Worm (Caenorhabditis elegans): ENCODE data around the gene srbc-20.

The srbc-20 gene

DNA sequence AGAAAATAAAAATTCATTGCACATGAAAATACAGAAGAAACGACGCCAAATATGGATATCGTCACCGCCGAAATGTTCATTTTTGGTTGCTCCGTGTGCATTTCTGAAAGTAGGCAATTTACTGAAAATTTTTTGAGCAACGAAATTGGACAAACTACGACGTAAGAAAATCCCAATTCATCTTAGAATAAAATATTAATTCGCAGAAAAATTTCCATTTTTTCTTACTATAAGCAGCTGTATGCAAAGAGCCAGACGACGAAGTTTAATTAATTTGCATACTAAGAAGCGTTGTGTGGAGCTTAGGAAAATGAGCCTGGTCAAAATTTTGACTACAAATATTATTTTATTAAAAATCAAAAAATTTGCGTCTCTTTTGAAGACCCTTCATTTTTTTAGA, 19.8 kb downstream of the srbc-20 start, which contains the start of gene srbc-19:
TSS of gene srbc-19 (minus strand) at position 101 of the 400 bp plus-strand sequence.
- no peak for TF ChIP-seq sea-2 (GFP tag; optimal IDR thresholded peaks at IDR 0.05)
- TF ChIP-seq ztf-4 (tag; optimal IDR thresholded peaks at IDR 0.05) = no peak
- TF ChIP-seq ceh-82 (tag; optimal IDR thresholded peaks at IDR 0.05) = no peak
- TF ChIP-seq nhr-67 (tag; optimal IDR thresholded peaks at IDR 0.05) = no peak
- no peak for TF ChIP-seq ceh-9 (tag; optimal IDR thresholded peaks at IDR 0.05)
- no peak for TF ChIP-seq nhr-76 (tag; optimal IDR thresholded peaks at IDR 0.05)
- TF ChIP-seq nhr-11 (tag; optimal IDR thresholded peaks at IDR 0.05) = no peak
- no peak for TF ChIP-seq jun-1 (tag; optimal IDR thresholded peaks at IDR 0.05)
- TF ChIP-seq zag-1 (tag; optimal IDR thresholded peaks at IDR 0.05) = no peak

DNA sequence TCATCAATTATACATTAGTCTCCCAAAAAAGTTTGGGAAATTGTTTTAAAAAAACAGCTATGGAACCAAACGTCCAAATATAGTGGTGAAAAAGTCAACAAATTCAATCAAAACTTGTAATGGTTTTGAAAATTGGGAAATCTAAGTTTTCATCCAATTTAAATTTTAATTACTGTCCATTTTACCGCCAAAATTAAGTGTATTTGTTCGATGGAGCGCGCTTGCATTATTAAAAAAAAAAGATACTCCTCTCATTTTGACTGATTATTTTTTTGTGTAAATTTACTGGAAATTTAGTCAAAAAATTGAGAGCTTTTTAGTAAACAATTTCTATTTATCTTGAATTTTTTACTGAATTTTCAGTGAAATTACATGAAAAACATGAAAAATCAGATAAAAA, 27.6 kb downstream of the srbc-20 start:
- TF ChIP-seq ama-1 (optimal IDR thresholded peaks at IDR 0.05) = no peak
- no peak for TF ChIP-seq lin-15B (tag; optimal IDR thresholded peaks at IDR 0.05)
- no peak for TF ChIP-seq nhr-23 (tag; optimal IDR thresholded peaks at IDR 0.05)
- TF ChIP-seq pha-4 (tag; optimal IDR thresholded peaks at IDR 0.05) = no peak
- no peak for TF ChIP-seq elt-2 (tag; optimal IDR thresholded peaks at IDR 0.05)
- TF ChIP-seq nhr-237 (tag; optimal IDR thresholded peaks at IDR 0.05) = no peak
- no peak for TF ChIP-seq ceh-82 (tag; optimal IDR thresholded peaks at IDR 0.05)
- no peak for TF ChIP-seq nhr-77 (tag; optimal IDR thresholded peaks at IDR 0.05)
- TF ChIP-seq ztf-11 (tag; optimal IDR thresholded peaks at IDR 0.05) = no peak
- TF ChIP-seq jun-1 (tag; optimal IDR thresholded peaks at IDR 0.05) = no peak
- TF ChIP-seq fos-1 (tag; optimal IDR thresholded peaks at IDR 0.05) = no peak

DNA sequence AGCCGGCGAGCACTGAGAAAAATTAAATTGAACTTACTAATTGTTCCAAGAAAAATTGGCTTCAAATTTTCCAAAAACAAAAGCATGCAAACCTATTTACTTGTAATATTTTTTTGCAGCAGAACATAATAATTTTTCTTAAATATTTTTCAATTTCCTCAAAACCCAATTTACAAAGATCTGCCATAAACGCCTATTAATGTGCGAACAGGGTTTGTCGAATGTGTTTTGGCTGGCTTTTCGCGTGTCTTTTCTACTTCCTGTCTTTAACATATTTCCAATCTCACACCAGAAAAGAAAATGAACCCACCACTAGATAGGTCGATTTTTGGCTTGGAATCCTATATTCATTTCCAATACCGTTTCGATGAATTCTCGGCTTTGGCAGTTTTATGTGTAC, 28.3 kb downstream of the srbc-20 start, which contains the start of gene C45H4.18:
TSS of gene C45H4.18 (plus strand) at position 301 of the 400 bp plus-strand sequence.
- TF ChIP-seq fkh-10 (GFP tag; optimal IDR thresholded peaks at IDR 0.05) = no peak
- TF ChIP-seq sea-2 (GFP tag; optimal IDR thresholded peaks at IDR 0.05) = no peak
- no peak for TF ChIP-seq unc-62 (GFP tag; optimal IDR thresholded peaks at IDR 0.05)
- no peak for TF ChIP-seq nhr-67 (tag; optimal IDR thresholded peaks at IDR 0.05)
- TF ChIP-seq lin-39 (tag; optimal IDR thresholded peaks at IDR 0.05) = no peak
- TF ChIP-seq nfya-1 (tag; optimal IDR thresholded peaks at IDR 0.05; ENCODE audit: insufficient read depth) = no peak
- no peak for TF ChIP-seq egl-5 (tag; optimal IDR thresholded peaks at IDR 0.05)
- TF ChIP-seq fos-1 (tag; optimal IDR thresholded peaks at IDR 0.05) = no peak
- TF ChIP-seq elt-2 (tag; optimal IDR thresholded peaks at IDR 0.05) = no peak
- no peak for TF ChIP-seq ztf-4 (tag; optimal IDR thresholded peaks at IDR 0.05)
- TF ChIP-seq ZK546.5 (tag; optimal IDR thresholded peaks at IDR 0.05) = no peak
- no peak for TF ChIP-seq ceh-28 (tag; optimal IDR thresholded peaks at IDR 0.05)
- TF ChIP-seq egl-27 (tag; optimal IDR thresholded peaks at IDR 0.05) = no peak
- TF ChIP-seq nhr-43 (tag; optimal IDR thresholded peaks at IDR 0.05; ENCODE audit: poor library complexity, severe bottlenecking) = no peak
- no peak for TF ChIP-seq tbx-2 (tag; optimal IDR thresholded peaks at IDR 0.05)
- TF ChIP-seq lin-15B (tag; optimal IDR thresholded peaks at IDR 0.05) = no peak
- TF ChIP-seq nhr-28 (tag; optimal IDR thresholded peaks at IDR 0.05) = no peak
- TF ChIP-seq zag-1 (tag; optimal IDR thresholded peaks at IDR 0.05) = no peak
- no peak for TF ChIP-seq elt-3 (tag; optimal IDR thresholded peaks at IDR 0.05)

DNA sequence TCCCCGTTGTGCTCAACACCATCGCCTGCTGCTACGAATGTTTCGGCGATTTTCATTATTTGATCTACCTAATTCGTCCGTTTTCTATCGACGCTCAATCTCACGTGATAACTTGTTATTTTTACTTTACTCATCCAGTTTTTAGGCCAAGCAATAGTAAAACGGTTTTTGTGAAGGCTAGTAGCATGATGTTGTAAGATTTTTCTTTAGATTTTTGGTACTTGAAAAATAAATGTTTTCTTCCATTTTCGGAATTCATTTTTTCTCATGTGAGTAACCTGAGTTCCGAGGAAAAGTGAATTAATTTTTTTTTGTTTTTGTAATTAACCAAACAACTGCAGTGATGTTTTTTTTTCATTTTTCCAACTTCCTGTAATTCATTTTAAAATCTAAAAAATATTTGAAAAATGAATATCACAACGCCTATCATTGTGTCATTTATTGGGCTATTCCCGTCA, 30.4 kb downstream of the srbc-20 start, which contains the start of gene srbc-17:
TSS of gene srbc-17 (plus strand) at position 408 of the 458 bp plus-strand sequence.
- TF ChIP-seq elt-3 (tag; optimal IDR thresholded peaks at IDR 0.05) (no peak), nhr-237 (tag; optimal IDR thresholded peaks at IDR 0.05) (no peak), ceh-16 (tag; optimal IDR thresholded peaks at IDR 0.05) (no peak), ceh-82 (tag; optimal IDR thresholded peaks at IDR 0.05) (no peak), mdl-1 (tag; optimal IDR thresholded peaks at IDR 0.05) (no peak), ceh-28 (tag; optimal IDR thresholded peaks at IDR 0.05) (no peak)

DNA sequence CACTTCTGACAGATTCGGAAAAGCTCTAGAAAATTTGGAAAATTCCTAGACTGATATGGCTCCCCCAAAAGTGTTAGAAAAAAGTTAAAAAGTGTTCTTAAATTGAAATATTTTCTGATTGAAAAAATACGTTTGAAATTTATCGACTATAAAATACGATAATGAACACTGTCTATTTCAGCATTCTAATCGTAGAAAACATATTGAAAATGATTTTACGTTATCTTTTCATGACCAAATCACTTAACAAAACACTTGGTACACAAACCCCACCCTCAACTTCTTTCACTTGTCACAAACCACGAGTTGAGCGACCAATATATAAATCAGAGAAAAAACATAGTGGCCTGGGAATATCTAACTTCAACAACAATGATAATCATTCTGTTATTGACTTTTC, 32.3 kb downstream of the srbc-20 start, which contains the start of gene cyp-33C1:
TSS of gene cyp-33C1 (plus strand) at position 301 of the 400 bp plus-strand sequence.
- no peak for TF ChIP-seq ztf-4 (tag; optimal IDR thresholded peaks at IDR 0.05)
- TF ChIP-seq mdl-1 (tag; optimal IDR thresholded peaks at IDR 0.05) = no peak
- TF ChIP-seq ztf-11 (tag; optimal IDR thresholded peaks at IDR 0.05) = no peak
- TF ChIP-seq unc-39 (tag; optimal IDR thresholded peaks at IDR 0.05) = no peak
- TF ChIP-seq elt-2 (tag; optimal IDR thresholded peaks at IDR 0.05) = no peak
- no peak for TF ChIP-seq ZK546.5 (tag; optimal IDR thresholded peaks at IDR 0.05)
- no peak for TF ChIP-seq snpc-4 (tag; optimal IDR thresholded peaks at IDR 0.05)
- no peak for TF ChIP-seq fos-1 (tag; optimal IDR thresholded peaks at IDR 0.05)
- TF ChIP-seq ceh-28 (tag; optimal IDR thresholded peaks at IDR 0.05) = no peak
- TF ChIP-seq ceh-16 (tag; optimal IDR thresholded peaks at IDR 0.05) = no peak
- TF ChIP-seq nhr-43 (tag; optimal IDR thresholded peaks at IDR 0.05; ENCODE audit: poor library complexity, severe bottlenecking) = no peak
- no peak for TF ChIP-seq fkh-2 (tag; optimal IDR thresholded peaks at IDR 0.05)
- no peak for TF ChIP-seq tbx-2 (tag; optimal IDR thresholded peaks at IDR 0.05)
- no peak for TF ChIP-seq nhr-23 (tag; optimal IDR thresholded peaks at IDR 0.05)
- TF ChIP-seq nhr-67 (tag; optimal IDR thresholded peaks at IDR 0.05) = no peak
